Fruit fly (Drosophila melanogaster) whole organism, pupa: ENCODE measurements around the gene BckdhA.

Experiments
- CG10348 ChIP-seq: fragments of 200-800 bp; sonication (Bioruptor generic); IDR thresholded peaks from 2 replicates; pipeline ENCODE4 v1.3.6; 2022; ENCODE audit warnings: missing biosample characterization, missing genetic modification characterization
- CG12605 ChIP-seq: fragments of 200-800 bp; sonication (Bioruptor generic); IDR thresholded peaks from 2 replicates; pipeline ENCODE4 v1.3.6; 2022; ENCODE audit warnings: missing biosample characterization, missing genetic modification characterization
- CG13204 ChIP-seq: fragments of 200-800 bp; sonication (Bioruptor generic); optimal IDR thresholded peaks from 2 replicates; lab custom pipeline; 2018; ENCODE audit warnings: missing biosample characterization, mild to moderate bottlenecking, missing genetic modification characterization, moderate library complexity
- CG14655 ChIP-seq: fragments of 200-800 bp; sonication (Bioruptor generic); optimal IDR thresholded peaks from 3 replicates; lab custom pipeline; 2017; ENCODE audit warnings: mild to moderate bottlenecking, missing biosample characterization, missing genetic modification reagents, missing genetic modification characterization
- CG15710 ChIP-seq: fragments of 200-800 bp; sonication (Bioruptor generic); optimal IDR thresholded peaks from 2 replicates; lab custom pipeline; 2018; ENCODE audit warnings: missing biosample characterization, mild to moderate bottlenecking, missing genetic modification characterization, moderate library complexity
- CG17806 ChIP-seq: fragments of 200-800 bp; sonication (Bioruptor generic); optimal IDR thresholded peaks from 2 replicates; lab custom pipeline; 2018; ENCODE audit warnings: missing biosample characterization, mild to moderate bottlenecking, missing genetic modification characterization, moderate library complexity
- CG32121 ChIP-seq: fragments of 200-800 bp; sonication (Bioruptor generic); IDR thresholded peaks from 2 replicates; pipeline ENCODE4 v1.3.6; 2022; ENCODE audit warnings: missing biosample characterization, missing genetic modification characterization
- CG34367 ChIP-seq: fragments of 200-800 bp; sonication (Bioruptor generic); optimal IDR thresholded peaks from 2 replicates; lab custom pipeline; 2018; ENCODE audit warnings: missing biosample characterization, mild to moderate bottlenecking, missing genetic modification characterization
- CG4496 ChIP-seq: fragments of 200-800 bp; sonication (Bioruptor generic); IDR thresholded peaks from 3 replicates; pipeline ENCODE4 v1.3.6; 2022; ENCODE audit warnings: missing biosample characterization, missing genetic modification characterization
- CG8159 ChIP-seq: fragments of 200-800 bp; sonication (Bioruptor generic); optimal IDR thresholded peaks from 3 replicates; lab custom pipeline; 2018; ENCODE audit warnings: missing biosample characterization, mild to moderate bottlenecking, missing genetic modification characterization, moderate library complexity
- CG8301 ChIP-seq: fragments of 200-800 bp; sonication (Bioruptor generic); optimal IDR thresholded peaks from 2 replicates; lab custom pipeline; 2018; ENCODE audit warnings: missing biosample characterization, mild to moderate bottlenecking, missing genetic modification characterization
- CG9948 ChIP-seq: fragments of 200-800 bp; sonication (Bioruptor generic); optimal IDR thresholded peaks from 2 replicates; lab custom pipeline; 2018; ENCODE audit warnings: missing biosample characterization, mild to moderate bottlenecking, missing genetic modification characterization, moderate library complexity
- D1 ChIP-seq: fragments of 200-800 bp; sonication (Bioruptor generic); optimal IDR thresholded peaks from 2 replicates; lab custom pipeline; 2018; ENCODE audit warnings: missing biosample characterization, mild to moderate bottlenecking, missing genetic modification characterization, moderate library complexity
- EcR ChIP-seq: fragments of 200-800 bp; sonication (Bioruptor generic); optimal IDR thresholded peaks from 3 replicates; lab custom pipeline; 2019; ENCODE audit warnings: missing biosample characterization, missing genetic modification characterization, mild to moderate bottlenecking, moderate library complexity, missing genetic modification reagents
- Ets98B ChIP-seq: fragments of 200-800 bp; sonication (Bioruptor generic); IDR thresholded peaks from 2 replicates; pipeline ENCODE4 v1.3.6; 2022; ENCODE audit warnings: missing biosample characterization, missing genetic modification characterization
- Pif1A ChIP-seq: fragments of 200-800 bp; sonication (Bioruptor generic); optimal IDR thresholded peaks from 3 replicates; lab custom pipeline; 2016; ENCODE audit warnings: missing biosample characterization, missing genetic modification characterization
- Pif1B ChIP-seq: fragments of 200-800 bp; sonication (Bioruptor generic); optimal IDR thresholded peaks from 3 replicates; lab custom pipeline; 2016; ENCODE audit warnings: missing biosample characterization, missing genetic modification characterization
- Snoo ChIP-seq: fragments of 200-800 bp; sonication (Bioruptor generic); optimal IDR thresholded peaks from 3 replicates; lab custom pipeline; 2017; ENCODE audit warnings: missing biosample characterization, mild to moderate bottlenecking, missing genetic modification characterization, inconsistent platforms
- fd96Ca ChIP-seq: fragments of 200-800 bp; sonication (Bioruptor generic); IDR thresholded peaks from 3 replicates; pipeline ENCODE4 v1.3.6; 2022; ENCODE audit warnings: missing biosample characterization, missing genetic modification characterization
- gl ChIP-seq: fragments of 200-800 bp; sonication (Bioruptor generic); optimal IDR thresholded peaks from 2 replicates; lab custom pipeline; 2018; ENCODE audit warnings: missing biosample characterization, mild to moderate bottlenecking, missing genetic modification characterization
- rn ChIP-seq: fragments of 200-800 bp; sonication (Bioruptor generic); IDR thresholded peaks from 2 replicates; pipeline ENCODE4 v1.3.6; 2022; ENCODE audit warnings: missing biosample characterization, missing genetic modification characterization

The BckdhA gene

DNA sequence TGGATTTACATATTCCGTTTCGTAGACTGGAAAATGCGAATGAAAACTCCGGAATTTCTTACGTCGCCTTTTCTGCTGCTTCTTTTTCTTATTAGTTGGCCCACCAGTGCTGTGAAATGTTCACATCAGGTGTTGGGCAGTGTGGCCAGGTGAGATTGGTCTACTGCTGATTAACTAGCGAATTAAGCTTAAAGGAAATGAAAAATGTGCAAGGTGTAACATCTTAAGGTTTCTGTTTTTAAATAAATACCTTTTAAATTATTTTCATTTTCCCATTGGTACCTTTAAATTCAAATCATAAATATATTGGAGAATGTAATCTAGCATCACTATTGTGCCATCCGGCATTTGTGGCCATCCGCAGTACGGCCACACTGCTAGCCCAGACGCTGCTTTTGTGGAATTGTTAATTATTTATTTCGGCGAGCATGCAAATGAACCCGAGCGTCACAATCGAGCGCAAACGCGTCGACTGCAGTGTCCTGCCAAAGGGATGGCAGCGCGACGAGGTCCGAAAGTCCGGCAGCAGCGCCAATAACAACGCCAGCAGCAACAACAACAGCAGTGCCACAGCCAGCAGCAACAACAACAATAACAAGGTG is 3.9 kb downstream of the BckdhA start, which contains the start of the genes AP-1mu and MBD-like:
TSS of gene AP-1mu (minus strand) at position 113 of the 602 bp plus-strand sequence.
TSS of gene MBD-like (plus strand) at position 348 of the 602 bp plus-strand sequence.
- TF ChIP-seq CG8159 (peak; percentile 53), Pif1B (GFP tag; lab: Kevin White, UChicago) (no peak), rn (GFP tag; lab: Robert Waterston, UW) (peak; percentile 20; the same call in 1 of the 2 replicates), CG8301 (tag; lab: Kevin White, UChicago) (no peak), CG15710 (peak; percentile 65), Ets98B (GFP tag; lab: Robert Waterston, UW) (no peak), CG32121 (GFP tag; lab: Robert Waterston, UW) (peak; percentile 48; the same call in 1 of the 2 replicates), CG17806 (peak; percentile 15), CG9948 (tag; lab: Kevin White, UChicago) (peak; percentile 20), fd96Ca (GFP tag; lab: Robert Waterston, UW) (peak; percentile 42; the same call in 1 of the 3 replicates), Snoo (tag; lab: Kevin White, UChicago) (peak; percentile 31), CG4496 (peak; percentile 55; the same call in 2 of the 3 replicates)

DNA sequence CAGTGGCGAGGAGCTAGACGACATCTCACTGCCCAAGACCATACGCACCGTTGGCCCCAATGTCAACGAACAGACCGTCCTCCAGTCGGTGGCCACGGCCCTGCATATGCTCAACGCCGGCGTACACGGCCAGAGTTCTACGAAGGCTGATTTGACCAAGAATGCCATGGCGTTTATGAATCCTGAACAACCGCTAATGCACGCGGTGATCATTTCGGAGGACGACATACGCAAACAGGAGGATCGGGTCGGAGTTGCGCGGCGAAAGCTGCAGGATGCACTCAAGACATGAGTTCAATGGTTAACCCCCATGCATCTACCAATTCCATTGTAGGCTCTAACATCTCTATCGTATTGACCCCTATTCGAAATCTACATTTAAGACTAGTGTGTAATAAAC is 5.5 kb downstream of the BckdhA start:
- TF ChIP-seq CG13204 (GFP tag; lab: Kevin White, UChicago) (no peak), CG14655 (GFP tag; lab: Kevin White, UChicago) (no peak), rn (GFP tag; lab: Robert Waterston, UW) (no peak), CG10348 (GFP tag; lab: Robert Waterston, UW) (no peak), CG32121 (GFP tag; lab: Robert Waterston, UW) (no peak), CG17806 (no peak), Pif1A (GFP tag; lab: Kevin White, UChicago) (no peak), CG8159 (no peak), Ets98B (GFP tag; lab: Robert Waterston, UW) (no peak), CG9948 (tag; lab: Kevin White, UChicago) (no peak), CG34367 (tag; lab: Kevin White, UChicago) (no peak), CG15710 (no peak), Snoo (tag; lab: Kevin White, UChicago) (no peak), EcR (no peak), fd96Ca (GFP tag; lab: Robert Waterston, UW) (no peak), Pif1B (GFP tag; lab: Kevin White, UChicago) (no peak)

DNA sequence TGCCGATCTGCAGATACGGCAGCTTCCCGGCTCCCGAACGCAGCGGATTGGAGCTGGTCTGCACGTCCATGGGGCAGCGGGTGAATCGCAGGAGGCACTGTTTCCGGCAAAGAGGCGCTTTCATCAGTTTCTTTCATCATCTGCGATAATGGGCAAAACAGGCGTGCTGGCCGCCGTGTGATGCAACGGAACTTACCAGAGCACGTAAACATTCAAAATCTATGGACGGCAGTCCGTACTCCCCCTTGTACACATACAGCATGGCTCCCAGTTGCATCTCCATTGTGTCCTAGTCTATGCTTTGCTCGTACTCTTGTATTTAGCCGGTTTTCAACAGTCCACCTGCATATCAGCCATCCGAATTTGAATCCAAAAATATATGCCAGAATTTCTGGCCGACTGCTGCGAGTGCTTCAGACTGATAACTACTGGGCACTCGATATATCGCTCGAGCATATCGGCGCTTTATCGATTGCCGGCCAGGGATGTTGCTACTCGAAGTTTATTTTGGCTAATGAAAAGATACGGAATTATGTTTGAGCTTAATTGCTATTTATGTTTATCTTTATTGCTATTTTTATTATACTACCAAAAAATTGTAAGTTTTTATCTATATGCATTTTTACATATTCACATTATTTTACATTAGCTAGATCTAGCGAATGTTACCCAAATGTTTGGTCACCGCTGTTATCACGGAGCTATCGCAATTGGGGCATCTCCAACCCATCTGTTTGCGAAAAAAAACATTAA is 7.8 kb downstream of the BckdhA start, which contains the start of the genes CG9393 and Vps45:
TSS of gene CG9393 (minus strand) at position 434 of the 753 bp plus-strand sequence.
TSS of gene Vps45 (plus strand) at position 685 of the 753 bp plus-strand sequence.
- no peak for TF ChIP-seq Snoo (tag; lab: Kevin White, UChicago)
- peak; percentile 32; the same call in 1 of the 2 replicates for TF ChIP-seq CG32121 (GFP tag; lab: Robert Waterston, UW)
- TF ChIP-seq D1 = no peak
- TF ChIP-seq CG15710 = peak; percentile 38
- TF ChIP-seq CG17806 = peak; percentile 31
- TF ChIP-seq CG9948 (tag; lab: Kevin White, UChicago) = peak; percentile 26
- TF ChIP-seq CG4496 = 0 out of 3 replicates have a peak, but pooled peaks have one; percentile 42
- no peak for TF ChIP-seq Ets98B (GFP tag; lab: Robert Waterston, UW)
- no peak for TF ChIP-seq CG34367 (tag; lab: Kevin White, UChicago)
- TF ChIP-seq, all 21 proteins: peak for 5

DNA sequence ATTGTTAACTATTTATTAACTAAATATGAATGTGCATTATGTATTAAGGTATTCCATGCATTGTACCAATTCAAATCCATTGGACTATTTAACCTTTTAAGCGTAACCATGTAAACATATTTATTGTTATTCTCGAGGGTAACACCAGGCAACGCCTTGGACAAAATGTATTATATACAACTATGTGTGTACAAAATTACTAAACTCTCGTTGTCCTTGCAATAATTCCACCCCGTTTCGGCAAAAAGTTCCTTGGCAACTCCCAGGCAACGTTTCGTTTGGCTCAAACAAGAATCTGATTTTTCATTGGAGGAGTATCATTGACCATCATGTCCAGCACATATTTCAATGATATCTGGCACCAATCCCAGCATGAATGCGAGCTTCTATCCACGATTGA is 10.3 kb downstream of the BckdhA start, which contains the start of gene CG16789:
TSS of gene CG16789 (plus strand) at position 301 of the 400 bp plus-strand sequence.
- no peak for TF ChIP-seq Pif1B (GFP tag; lab: Kevin White, UChicago)
- TF ChIP-seq CG9948 (tag; lab: Kevin White, UChicago) = no peak
- TF ChIP-seq gl = no peak
- no peak for TF ChIP-seq D1
- TF ChIP-seq Snoo (tag; lab: Kevin White, UChicago) = no peak
- TF ChIP-seq CG12605 (GFP tag; lab: Robert Waterston, UW) = no peak
- TF ChIP-seq CG8301 (tag; lab: Kevin White, UChicago) = no peak
- no peak for TF ChIP-seq CG34367 (tag; lab: Kevin White, UChicago)
- TF ChIP-seq CG32121 (GFP tag; lab: Robert Waterston, UW) = no peak
- TF ChIP-seq Pif1A (GFP tag; lab: Kevin White, UChicago) = no peak
- TF ChIP-seq CG4496 = no peak
- no peak for TF ChIP-seq CG15710
- no peak for TF ChIP-seq rn (GFP tag; lab: Robert Waterston, UW)
- no peak for TF ChIP-seq CG14655 (GFP tag; lab: Kevin White, UChicago)
- no peak for TF ChIP-seq fd96Ca (GFP tag; lab: Robert Waterston, UW)
- no peak for TF ChIP-seq Ets98B (GFP tag; lab: Robert Waterston, UW)
- no peak for TF ChIP-seq CG17806
- TF ChIP-seq CG13204 (GFP tag; lab: Kevin White, UChicago) = no peak
- TF ChIP-seq EcR = no peak
- TF ChIP-seq CG10348 (GFP tag; lab: Robert Waterston, UW) = no peak

DNA sequence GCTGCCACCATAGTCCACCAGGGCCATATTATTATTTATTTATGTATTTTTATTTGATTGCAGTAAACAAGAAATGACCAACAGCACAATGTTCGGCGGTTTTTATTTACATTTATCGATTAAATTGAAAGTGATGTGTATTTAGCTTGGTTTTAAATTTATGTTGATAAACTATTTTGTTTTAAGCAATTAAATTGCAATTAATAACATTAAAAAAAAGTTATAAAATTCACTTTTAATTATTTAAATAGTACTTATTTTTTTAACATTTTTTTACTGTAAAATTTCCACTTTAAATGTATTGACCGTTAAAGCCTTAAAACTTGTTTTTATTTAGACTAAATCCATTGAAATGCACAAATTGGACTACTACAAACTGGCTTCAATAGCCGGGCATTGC is 14.5 kb downstream of the BckdhA start, which contains the start of gene CG16790:
TSS of gene CG16790 (minus strand) at position 101 of the 400 bp plus-strand sequence.
- TF ChIP-seq Ets98B (GFP tag; lab: Robert Waterston, UW) = no peak
- no peak for TF ChIP-seq EcR
- no peak for TF ChIP-seq Snoo (tag; lab: Kevin White, UChicago)
- no peak for TF ChIP-seq CG9948 (tag; lab: Kevin White, UChicago)
- no peak for TF ChIP-seq CG17806
- no peak for TF ChIP-seq CG8301 (tag; lab: Kevin White, UChicago)
- no peak for TF ChIP-seq fd96Ca (GFP tag; lab: Robert Waterston, UW)
- no peak for TF ChIP-seq CG10348 (GFP tag; lab: Robert Waterston, UW)
- TF ChIP-seq gl = no peak
- no peak for TF ChIP-seq CG12605 (GFP tag; lab: Robert Waterston, UW)
- no peak for TF ChIP-seq CG4496
- no peak for TF ChIP-seq CG13204 (GFP tag; lab: Kevin White, UChicago)
- TF ChIP-seq, all 21 proteins: peak for 0
